Worm (Caenorhabditis elegans): Measurements from ENCODE around the gene F38B7.11.

ce11 chrV:11516141-11516591 lies 30.7 kb upstream of the F38B7.11 start, which contains the start of gene sdz-8:
- no peak for TF ChIP-seq unc-62 (GFP tag; optimal IDR thresholded peaks at IDR 0.05)
- TF ChIP-seq ama-1 (optimal IDR thresholded peaks at IDR 0.05) = no peak
- no peak for TF ChIP-seq ama-1 (GFP tag; optimal IDR thresholded peaks at IDR 0.05)
- no peak for TF ChIP-seq F33H1.4 (GFP tag; IDR thresholded peaks at IDR 0.05)
- TF ChIP-seq him-1 (tag; optimal IDR thresholded peaks at IDR 0.05) = no peak
- no peak for TF ChIP-seq snpc-4 (GFP tag; optimal IDR thresholded peaks at IDR 0.05)
- no peak for TF ChIP-seq snpc-4 (tag; optimal IDR thresholded peaks at IDR 0.05)
- no peak for TF ChIP-seq let-607 (tag; optimal IDR thresholded peaks at IDR 0.05)
- TF ChIP-seq sea-2 (GFP tag; IDR thresholded peaks at IDR 0.05) = no peak
- no peak for TF ChIP-seq dox-1 (GFP tag; IDR thresholded peaks at IDR 0.05)

Measured in whole organism, young adult.